Worm (Caenorhabditis elegans): ENCODE data around the gene T11F9.14.

T11F9.14 gene

DNA sequence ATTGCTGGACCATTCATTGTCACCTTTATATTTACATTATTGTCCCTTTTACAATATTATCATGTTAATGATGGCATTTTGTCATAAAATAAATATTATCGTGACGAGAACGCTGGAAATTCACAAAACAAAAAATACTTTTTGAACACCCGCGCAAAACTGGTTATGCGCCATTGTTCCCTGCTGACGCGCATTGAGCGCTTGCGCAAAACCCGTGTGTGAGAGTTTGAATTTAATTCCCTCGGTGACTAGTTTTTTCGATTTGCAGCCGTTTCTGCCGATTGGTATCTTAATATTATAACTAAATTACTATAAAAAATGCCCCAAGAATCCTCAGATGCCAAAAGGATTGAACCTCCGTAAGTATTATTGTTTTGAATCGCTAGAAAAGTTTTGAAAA, 40.8 kb upstream of the T11F9.14 start, which contains the start of gene pafo-1 (continued):
- TF ChIP-seq ahr-1 (tag; optimal IDR thresholded peaks at IDR 0.05), result no peak

- TF ChIP-seq hlh-6 (tag; optimal IDR thresholded peaks at IDR 0.05), result no peak
- no peak for TF ChIP-seq ztf-16 (tag; optimal IDR thresholded peaks at IDR 0.05)
- no peak for TF ChIP-seq pat-9 (tag; optimal IDR thresholded peaks at IDR 0.05)
- no peak for TF ChIP-seq K02D7.2 (tag; optimal IDR thresholded peaks at IDR 0.05)
- no peak for TF ChIP-seq ceh-31 (tag; optimal IDR thresholded peaks at IDR 0.05)
- TF ChIP-seq ceh-45 (GFP tag; IDR thresholded peaks at IDR 0.05), result no peak
- no peak for TF ChIP-seq sox-4 (tag; optimal IDR thresholded peaks at IDR 0.05)
Observed at ce11 chrV:11520215-11520614, 39.6 kb upstream of the T11F9.14 start, which contains the start of the genes C55A6.11 and C55A6.7. Gene C55A6.11 (plus strand): TSS chrV:11520515. Gene C55A6.7 (minus strand): TSS chrV:11520530.

ce11 chrV:11517789-11518188, 37.2 kb upstream of the T11F9.14 start, which contains the start of gene C55A6.4:
Gene C55A6.4 (minus strand): TSS chrV:11517889.
- TF ChIP-seq hlh-30 (tag; optimal IDR thresholded peaks at IDR 0.05; ENCODE audit: insufficient read depth), result no peak
- no peak for TF ChIP-seq npax-4 (tag; optimal IDR thresholded peaks at IDR 0.05)
- TF ChIP-seq ceh-14 (tag; optimal IDR thresholded peaks at IDR 0.05), result no peak
- TF ChIP-seq F13H6.1 (tag; optimal IDR thresholded peaks at IDR 0.05), result no peak
- no peak for TF ChIP-seq dmd-4 (tag; optimal IDR thresholded peaks at IDR 0.05; ENCODE audit: borderline replicate concordance)
- no peak for TF ChIP-seq che-1 (tag; optimal IDR thresholded peaks at IDR 0.05)

DNA sequence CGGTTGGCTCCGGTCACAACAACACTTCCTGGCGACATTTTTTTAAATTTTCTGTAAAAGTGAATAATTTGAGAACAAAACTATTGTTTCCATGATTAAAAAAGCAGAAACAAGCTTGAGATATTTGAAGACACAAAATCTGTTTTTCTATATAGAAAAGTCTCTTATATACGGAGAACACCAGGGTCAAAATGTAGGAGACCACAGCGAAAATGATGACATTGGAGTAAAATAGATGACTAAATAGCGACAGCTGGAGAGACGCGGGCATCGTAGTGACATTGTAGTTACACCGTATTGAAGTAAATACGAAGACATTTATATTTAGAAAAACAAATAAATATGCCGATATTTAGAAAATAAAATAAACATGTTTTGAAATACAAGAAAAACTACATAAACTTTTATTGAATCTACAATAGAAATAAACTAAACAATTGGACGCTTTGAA, 35.5 kb upstream of the T11F9.14 start, which contains the start of gene sdz-8:
Gene sdz-8, minus strand, starts transcription at position 51 of the 451 bp plus-strand sequence.
- TF ChIP-seq unc-3 (GFP tag; conservative IDR thresholded peaks at IDR 0.05) (no peak), unc-3 (tag; optimal IDR thresholded peaks at IDR 0.05) (no peak), pha-4 (tag; optimal IDR thresholded peaks at IDR 0.05) (no peak), C38D4.7 (GFP tag; optimal IDR thresholded peaks at IDR 0.05) (no peak)

DNA sequence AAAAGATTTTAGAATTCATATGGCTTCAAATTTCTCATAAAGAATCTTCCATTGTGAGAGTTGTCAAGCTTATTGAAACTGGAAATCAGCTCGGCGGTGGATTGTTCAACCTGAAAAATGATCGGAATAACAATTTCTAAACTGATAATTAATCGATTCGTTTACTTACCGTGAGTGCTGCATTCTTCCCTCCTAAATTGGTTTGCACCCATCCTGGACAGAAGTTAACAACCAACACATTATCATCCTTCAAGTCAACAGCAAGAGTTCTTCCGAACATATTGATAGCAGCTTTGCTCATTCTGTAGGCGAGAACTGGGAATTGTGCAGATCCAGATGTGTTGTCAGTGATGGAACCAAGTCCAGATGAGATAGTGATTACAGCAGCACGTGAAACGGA, 34.5 kb upstream of the T11F9.14 start:
- TF ChIP-seq K02D7.2 (tag; optimal IDR thresholded peaks at IDR 0.05), result no peak
- TF ChIP-seq elt-4 (tag; optimal IDR thresholded peaks at IDR 0.05), result no peak
- TF ChIP-seq unc-86 (tag; optimal IDR thresholded peaks at IDR 0.05), result no peak
- no peak for TF ChIP-seq odd-2 (tag; optimal IDR thresholded peaks at IDR 0.05)
- TF ChIP-seq ceh-6 (GFP tag; optimal IDR thresholded peaks at IDR 0.05), result no peak
- TF ChIP-seq ceh-14 (tag; optimal IDR thresholded peaks at IDR 0.05), result no peak
- no peak for TF ChIP-seq ama-1 (optimal IDR thresholded peaks at IDR 0.05)
- TF ChIP-seq C38D4.7 (GFP tag; optimal IDR thresholded peaks at IDR 0.05), result no peak
- TF ChIP-seq ahr-1 (tag; optimal IDR thresholded peaks at IDR 0.05), result no peak
- TF ChIP-seq zip-5 (tag; optimal IDR thresholded peaks at IDR 0.05), result no peak
- TF ChIP-seq ceh-2 (tag; optimal IDR thresholded peaks at IDR 0.05), result no peak
- no peak for TF ChIP-seq lin-11 (tag; optimal IDR thresholded peaks at IDR 0.05)
- no peak for TF ChIP-seq npax-4 (tag; optimal IDR thresholded peaks at IDR 0.05)
- TF ChIP-seq hlh-30 (tag; optimal IDR thresholded peaks at IDR 0.05; ENCODE audit: insufficient read depth), result no peak

- TF ChIP-seq hlh-8 (tag; optimal IDR thresholded peaks at IDR 0.05) (no peak), zip-5 (tag; optimal IDR thresholded peaks at IDR 0.05) (no peak)
Observed at ce11 chrV:11514677-11515076, 34.0 kb upstream of the T11F9.14 start, which contains the start of gene C55A6.6. Gene C55A6.6 (minus strand): TSS chrV:11514737.

ce11 chrV:11513432-11513831, 32.8 kb upstream of the T11F9.14 start, which contains the start of gene C55A6.3:
Gene C55A6.3 (minus strand): TSS chrV:11513532.
- TF ChIP-seq T23F11.4 (GFP tag; optimal IDR thresholded peaks at IDR 0.05) (no peak), ceh-14 (tag; optimal IDR thresholded peaks at IDR 0.05) (no peak), ets-4 (tag; optimal IDR thresholded peaks at IDR 0.05) (no peak), npax-4 (tag; optimal IDR thresholded peaks at IDR 0.05) (no peak), hlh-8 (tag; optimal IDR thresholded peaks at IDR 0.05) (no peak), hlh-6 (tag; optimal IDR thresholded peaks at IDR 0.05) (no peak), pax-1 (tag; optimal IDR thresholded peaks at IDR 0.05) (no peak), ceh-48 (tag; optimal IDR thresholded peaks at IDR 0.05) (no peak), fkh-6 (tag; optimal IDR thresholded peaks at IDR 0.05) (no peak)
